Worm (Caenorhabditis elegans) whole organism, late embryonic: ENCODE results near the gene tdo-2.

Experiments used
- fkh-10 ChIP-seq: fragments of 150-350 bp; optimal IDR thresholded peaks from 2 replicates; lab custom pipeline; 2014; ENCODE audit warnings: missing biosample characterization, missing genetic modification reagents, missing genetic modification characterization
- pha-4 ChIP-seq: fragments of 150-350 bp; optimal IDR thresholded peaks from 2 replicates; lab custom pipeline; 2018; ENCODE audit warnings: missing biosample characterization, missing genetic modification reagents, missing genetic modification characterization
- pqm-1 ChIP-seq: sonication (generic microtip); optimal IDR thresholded peaks from 2 replicates; lab custom pipeline; 2016; ENCODE audit warnings: missing genetic modification characterization, missing compliant biosample characterization
- ztf-16 ChIP-seq: sonication (generic microtip); optimal IDR thresholded peaks from 2 replicates; lab custom pipeline; 2017; ENCODE audit warnings: missing genetic modification characterization, missing compliant biosample characterization

DNA sequence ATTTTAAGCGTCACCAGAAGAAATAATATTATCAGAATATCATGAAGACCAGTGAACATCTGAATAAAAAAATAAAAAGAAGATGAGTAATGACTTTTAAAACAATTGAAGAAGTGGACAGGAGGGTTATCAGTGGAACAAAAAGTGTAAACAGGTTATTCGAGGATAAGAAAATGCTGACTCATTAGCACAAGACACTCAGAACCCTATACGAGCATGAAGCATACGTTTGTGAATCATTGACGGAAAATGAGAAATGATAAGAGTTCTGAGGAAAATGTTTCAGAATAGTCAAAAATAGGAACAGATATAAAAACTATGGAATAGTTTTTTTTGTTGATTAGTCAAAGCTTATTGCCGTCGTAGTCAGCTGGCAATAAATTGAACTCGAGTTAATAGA lies 13.1 kb upstream of the tdo-2 start, which contains the start of gene zmp-1:
- TF ChIP-seq ztf-16 (tag; lab: Kevin White, UChicago) (no peak), pha-4 (no peak), fkh-10 (no peak), pqm-1 (tag; lab: Kevin White, UChicago) (no peak)
